Fruit fly (Drosophila melanogaster): ENCODE results near the gene alpha-Man-Ia.

The alpha-Man-Ia gene

DNA sequence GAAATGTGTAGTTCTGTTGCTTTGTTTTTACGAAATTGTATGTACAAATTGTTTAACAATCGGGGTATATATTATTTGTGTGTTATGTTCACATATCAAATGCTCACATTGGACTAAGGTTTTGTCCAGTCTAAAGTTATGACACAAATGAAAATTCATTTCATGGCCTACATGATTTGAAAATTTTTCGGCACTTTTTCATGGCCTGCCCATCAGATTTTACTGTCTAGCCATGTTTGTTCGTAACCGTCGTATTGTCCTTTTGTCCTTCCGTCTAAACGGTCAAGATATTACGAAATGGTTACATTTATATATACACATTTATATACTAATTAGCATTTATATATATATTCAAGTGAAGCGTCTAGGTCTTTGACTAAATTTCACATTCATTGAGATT lies 6.0 kb upstream of the alpha-Man-Ia start, which contains the start of gene CG15306:
CG15306 (minus strand) TSS at position 101 of the 400 bp plus-strand sequence.
- no peak for TF ChIP-seq noc (tag; optimal IDR thresholded peaks at IDR 0.05)

DNA sequence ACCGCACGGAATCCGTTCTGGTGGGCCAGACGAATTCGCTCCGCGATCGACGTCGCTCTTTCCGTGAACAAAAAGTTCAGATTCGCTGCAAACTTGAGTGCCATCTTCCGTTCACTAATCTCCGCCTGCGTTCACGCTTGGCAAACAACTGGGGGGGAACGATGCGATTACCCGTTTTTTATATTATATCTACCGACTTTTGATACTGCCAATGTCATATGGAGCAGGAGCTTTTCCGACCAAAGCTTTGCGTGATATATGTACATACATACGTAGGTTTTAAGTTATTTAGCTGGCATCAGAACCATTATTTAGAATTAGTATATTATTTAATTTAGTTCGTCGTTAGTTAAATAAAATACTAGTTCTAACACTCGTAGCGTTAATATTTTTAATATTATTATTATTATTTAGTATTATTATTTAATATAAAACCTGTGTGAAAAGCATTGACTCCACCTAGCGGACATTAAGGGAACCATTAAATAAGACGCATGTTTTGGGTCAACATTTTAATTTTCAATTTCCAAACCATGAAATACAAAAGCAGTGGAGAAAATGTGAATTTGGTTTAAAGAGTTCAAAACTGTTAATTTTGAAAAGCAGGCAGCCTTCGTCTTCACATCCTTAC lies 4.0 kb upstream of the alpha-Man-Ia start, which contains the start of gene Gip:
Gip (minus strand) TSS at position 214 of the 631 bp plus-strand sequence.
- peak; percentile 62 for TF ChIP-seq noc (tag; optimal IDR thresholded peaks at IDR 0.05)

DNA sequence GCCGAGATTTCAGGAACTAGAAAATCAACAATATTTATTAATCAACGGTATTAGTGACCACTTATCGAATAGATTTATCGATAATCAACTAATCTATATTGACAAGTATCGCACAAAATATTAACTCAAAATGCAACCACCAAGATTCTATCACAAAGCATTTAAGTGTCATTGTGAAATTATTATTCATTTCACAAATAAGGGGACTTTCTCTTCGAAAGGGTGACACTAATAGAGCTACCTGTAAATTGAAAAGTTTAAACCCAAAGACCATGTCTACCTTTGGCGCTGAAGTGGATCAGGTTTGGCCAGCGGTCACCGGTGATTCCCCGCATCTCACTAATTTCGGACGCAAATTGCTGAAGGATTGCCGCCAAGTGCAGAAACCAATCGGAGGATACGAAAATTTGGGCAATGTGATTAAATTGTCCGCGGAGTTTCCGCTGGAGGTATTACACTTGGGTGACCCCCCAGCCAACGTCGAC lies 630 bp upstream of the alpha-Man-Ia start, which contains the start of gene CG2909:
CG2909 (plus strand) TSS at position 119 of the 485 bp plus-strand sequence.
- no peak for TF ChIP-seq noc (tag; optimal IDR thresholded peaks at IDR 0.05)

DNA sequence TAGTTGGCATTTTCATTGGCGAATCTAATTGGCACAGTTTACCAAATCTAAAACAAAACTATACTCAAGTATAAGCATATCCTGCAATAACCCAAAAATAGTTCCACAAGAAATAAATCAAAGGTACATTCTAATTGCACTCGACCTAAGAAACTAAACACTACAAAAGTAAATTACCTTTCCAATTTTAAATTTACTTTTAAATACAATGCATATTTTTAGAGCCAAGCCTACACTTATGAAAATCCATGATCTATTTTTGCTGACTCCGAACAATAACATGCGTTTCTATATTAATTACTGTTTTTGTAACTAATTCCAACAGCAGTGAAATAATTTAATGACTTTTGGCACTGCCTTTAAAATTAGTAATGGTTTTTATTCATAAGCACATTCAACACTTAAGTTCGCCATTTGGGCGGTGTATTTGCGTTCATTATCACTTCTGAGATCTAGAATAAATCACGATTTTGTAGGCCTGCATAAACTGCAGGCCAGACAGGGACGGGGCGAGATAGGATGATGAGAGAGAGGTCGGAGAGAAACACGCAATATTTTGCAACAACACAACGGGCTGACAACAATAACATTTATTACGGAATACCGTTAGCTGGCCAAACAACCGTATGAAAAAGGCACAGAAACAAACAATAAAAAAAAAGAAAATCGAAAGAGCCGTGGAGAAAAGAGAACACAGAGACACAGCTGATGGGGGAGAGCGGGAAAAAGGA lies 757 bp downstream of the alpha-Man-Ia start:
- peak; percentile 6 for TF ChIP-seq noc (tag; optimal IDR thresholded peaks at IDR 0.05)

DNA sequence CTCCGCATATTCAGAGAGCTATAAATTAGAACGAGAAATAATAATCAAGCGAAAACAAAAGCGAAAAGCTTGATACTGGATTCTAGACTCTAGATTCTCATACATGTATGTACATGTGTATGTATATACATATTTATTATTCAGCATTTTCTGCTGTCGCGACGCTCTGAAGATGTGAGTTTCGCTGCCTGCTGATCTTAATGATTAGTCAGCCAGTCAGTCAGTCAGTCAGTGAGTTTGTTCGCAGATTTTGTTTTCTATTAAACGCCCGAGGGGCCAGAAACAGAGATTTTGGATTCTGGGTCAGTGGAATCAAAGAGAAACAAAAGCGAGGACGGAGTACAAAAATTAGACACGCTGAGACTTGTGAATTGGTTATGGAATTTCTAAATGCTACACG lies 3.5 kb downstream of the alpha-Man-Ia start:
- peak; percentile 29 for TF ChIP-seq noc (tag; optimal IDR thresholded peaks at IDR 0.05)

DNA sequence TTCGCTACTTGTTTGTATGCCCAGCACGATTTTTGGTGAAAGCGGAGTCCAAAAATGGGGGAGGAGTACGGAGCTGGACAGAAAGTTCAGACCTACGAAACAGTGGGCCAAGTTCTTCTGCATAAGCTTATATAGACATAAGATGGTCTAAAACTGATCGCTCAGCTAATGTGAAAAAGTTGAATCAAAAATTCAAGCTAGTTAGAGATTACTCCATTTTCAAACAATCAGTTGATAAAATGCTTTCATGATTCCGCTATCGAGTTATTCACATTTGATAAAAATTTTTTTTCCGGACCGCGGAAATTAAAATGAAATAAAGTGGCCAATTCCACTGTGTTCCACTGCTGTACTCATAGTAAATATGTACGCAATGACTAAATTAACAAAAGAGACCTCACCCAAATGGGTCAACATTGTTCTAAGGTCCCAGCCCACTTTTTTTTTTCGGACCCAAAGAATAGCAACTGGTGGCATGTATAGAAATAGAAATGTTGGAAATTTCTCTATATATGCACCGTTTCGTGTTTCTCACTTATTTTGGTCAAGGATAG lies 5.3 kb downstream of the alpha-Man-Ia start:
- no peak for TF ChIP-seq noc (tag; optimal IDR thresholded peaks at IDR 0.05)

DNA sequence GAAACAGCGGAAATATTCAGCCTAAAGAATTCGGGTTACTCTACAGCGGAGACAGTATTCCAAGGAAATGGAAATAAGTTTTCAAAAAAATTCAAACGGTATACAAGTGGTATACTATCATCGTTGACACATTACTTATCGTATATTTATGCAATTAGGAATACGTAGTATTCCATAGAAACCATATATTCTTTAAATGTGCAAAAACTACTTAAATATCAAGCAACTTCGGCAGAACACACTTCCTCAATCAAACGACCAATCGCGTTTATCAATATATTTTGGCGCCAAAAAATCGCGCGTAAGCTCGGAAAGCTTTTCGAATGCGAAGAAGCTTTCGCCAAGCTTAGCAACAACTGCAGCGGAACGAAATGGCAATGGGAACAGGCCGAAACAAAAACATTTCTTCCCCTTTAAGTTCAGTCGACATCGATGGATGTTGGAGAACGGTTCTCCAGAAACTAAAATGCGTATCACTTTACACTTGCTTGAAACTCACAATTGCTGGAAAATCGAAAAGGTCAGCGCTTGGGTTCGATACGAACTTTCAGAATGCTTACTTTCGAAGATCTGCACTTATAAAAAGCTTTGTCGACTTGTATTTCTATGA lies 6.7 kb downstream of the alpha-Man-Ia start:
- TF ChIP-seq noc (tag; optimal IDR thresholded peaks at IDR 0.05), result no peak

DNA sequence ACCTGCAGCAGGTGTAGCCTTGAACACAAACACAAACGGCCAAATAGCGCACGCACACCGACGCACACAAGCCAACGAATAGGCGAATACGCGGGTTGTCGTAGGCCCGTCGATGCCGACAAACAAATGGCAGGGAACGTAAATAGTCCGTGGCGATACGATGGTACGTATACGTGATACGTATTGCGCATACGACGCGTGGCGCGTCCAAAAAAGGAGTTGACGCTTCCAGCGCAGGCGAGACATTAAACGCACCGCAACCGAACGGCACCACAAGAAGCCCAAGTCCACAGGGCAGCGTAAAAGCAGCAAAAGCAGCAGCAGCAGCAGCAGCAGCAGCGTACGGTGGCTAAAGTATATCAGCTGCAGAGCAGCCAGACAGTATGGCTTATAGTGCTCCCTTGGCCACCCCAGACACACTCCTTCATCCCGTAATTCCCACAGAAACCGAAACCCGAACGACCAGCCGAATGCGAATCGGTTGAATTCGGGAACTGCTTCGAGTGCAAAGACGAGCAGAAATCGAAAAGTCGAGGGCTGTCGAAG lies 7.3 kb downstream of the alpha-Man-Ia start:
- TF ChIP-seq noc (tag; optimal IDR thresholded peaks at IDR 0.05), result no peak

DNA sequence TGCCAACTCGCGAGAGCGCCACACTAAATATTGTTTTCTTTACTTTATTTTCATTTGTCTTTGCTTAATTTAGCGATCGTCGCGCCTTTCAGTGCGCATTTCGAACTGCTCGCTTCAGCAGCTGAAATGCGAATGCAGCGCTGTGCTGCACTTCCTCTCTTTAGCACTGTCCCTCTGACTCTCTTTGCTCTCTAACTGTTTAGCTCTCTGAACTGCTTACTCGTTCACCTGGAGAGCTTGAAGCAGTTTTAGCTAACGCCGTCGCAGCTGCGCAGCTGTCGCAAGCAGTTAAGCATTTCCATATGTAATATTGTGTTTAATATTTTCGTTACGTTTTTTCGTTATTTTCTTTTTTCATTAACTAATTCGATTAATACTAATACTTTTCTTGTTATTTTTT lies 16.8 kb downstream of the alpha-Man-Ia start:
- TF ChIP-seq noc (tag; optimal IDR thresholded peaks at IDR 0.05), result no peak

DNA sequence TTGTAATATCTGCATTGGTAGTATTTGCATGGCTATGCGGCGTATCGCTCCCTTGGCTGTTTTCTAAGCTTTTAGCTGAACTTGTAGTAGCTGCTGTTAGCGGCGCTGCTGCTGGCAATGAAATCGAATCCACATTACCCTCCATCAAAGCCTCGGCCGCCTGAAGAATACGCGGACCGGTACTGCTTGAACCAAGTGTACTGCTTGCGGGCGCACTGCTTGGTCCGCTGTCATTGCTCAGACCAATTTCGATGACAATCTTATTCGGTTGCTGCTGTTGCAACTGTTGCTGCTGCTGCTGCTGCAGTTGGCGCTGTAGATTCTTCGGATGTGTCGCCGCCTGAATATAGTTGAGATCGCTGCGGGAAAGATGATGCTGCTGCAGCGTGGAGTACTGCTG lies 17.8 kb downstream of the alpha-Man-Ia start:
- no peak for TF ChIP-seq noc (tag; optimal IDR thresholded peaks at IDR 0.05)

DNA sequence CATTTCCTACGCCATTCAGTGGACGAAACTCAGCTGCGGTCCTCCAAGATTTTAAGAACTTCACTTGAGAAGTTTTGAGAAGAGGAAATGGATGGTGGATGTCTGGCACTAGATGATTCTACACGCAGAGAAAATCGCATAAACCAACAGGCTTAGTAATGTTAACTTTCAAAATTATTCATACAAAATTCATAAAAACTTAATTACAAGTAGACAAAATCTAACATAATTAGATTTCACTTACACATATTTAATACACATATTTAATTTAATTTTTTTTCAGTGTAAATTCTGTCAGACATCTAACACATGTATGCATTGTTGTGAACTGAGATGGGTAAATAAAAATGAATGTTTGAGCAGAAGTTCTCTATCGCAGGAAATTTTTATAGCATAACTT lies 25.6 kb downstream of the alpha-Man-Ia start:
- no peak for TF ChIP-seq noc (tag; optimal IDR thresholded peaks at IDR 0.05)

DNA sequence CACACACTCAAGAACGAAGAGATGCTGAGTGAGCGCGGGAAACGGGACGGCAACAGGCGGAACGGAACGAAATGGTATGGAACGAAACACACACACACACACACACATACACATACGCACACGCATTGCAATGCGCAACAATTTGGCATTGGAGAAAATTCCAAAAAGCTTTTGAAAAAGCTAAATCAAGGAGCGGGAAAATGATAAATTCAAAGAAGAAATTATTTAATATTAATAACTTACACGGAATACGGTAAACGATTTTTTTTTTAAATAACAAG lies 35.1 kb downstream of the alpha-Man-Ia start:
- no peak for TF ChIP-seq noc (tag; optimal IDR thresholded peaks at IDR 0.05)

DNA sequence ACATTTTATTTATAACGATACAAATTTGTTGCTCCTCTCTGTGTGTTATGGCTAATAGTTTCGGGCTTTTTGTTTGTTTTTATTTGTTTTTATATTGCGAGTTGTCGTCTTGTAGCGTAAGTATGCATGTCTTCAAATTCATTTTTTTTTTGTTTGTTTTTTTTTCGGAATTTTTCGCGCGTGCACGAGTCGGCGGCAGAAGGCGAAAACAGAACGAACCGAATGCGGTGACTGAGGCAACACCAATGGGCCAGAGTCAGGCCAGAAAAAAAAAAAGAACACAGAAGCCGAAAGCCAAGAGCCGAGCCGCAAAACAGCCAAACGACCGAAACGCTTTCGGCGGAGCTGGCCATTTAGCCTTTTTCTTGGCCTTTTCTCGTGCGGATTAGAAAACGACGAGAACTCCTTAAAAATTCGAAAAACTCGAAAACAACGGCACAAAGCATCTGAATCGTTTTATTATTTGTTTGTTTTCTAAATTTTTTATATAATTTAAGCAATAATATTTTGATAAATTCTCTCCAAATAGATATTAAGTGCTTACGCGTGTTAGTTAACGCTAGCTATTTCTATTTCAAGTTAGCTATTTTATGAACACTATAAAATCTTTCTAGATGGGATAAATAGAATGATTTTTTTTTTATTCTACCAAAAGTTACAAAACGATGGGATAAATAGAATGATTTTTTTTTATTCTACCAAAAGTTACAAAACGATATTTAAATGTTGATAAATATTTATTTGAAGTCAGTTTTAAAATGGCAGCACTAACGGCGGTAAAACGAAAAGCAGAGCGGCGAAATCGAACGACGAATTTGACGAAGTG lies 35.6 kb downstream of the alpha-Man-Ia start:
- no peak for TF ChIP-seq noc (tag; optimal IDR thresholded peaks at IDR 0.05)

DNA sequence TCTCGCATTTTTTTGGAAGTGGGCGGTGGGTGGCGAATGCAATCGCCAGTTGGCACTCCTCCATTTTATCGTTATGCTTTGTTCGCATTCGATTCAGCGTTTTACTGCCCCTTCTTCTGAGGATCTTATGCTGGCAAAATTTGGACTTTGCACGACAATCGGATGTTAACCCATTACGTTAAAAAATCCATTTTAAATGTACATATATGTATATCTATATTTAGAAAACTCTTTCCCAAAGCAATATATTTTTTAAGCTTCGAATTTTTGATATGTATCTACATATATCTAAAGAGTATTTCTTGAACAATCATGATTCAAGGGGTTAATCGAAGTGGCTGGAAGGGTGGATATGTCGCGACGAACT lies 59.8 kb downstream of the alpha-Man-Ia start:
- TF ChIP-seq noc (tag; optimal IDR thresholded peaks at IDR 0.05), result no peak

DNA sequence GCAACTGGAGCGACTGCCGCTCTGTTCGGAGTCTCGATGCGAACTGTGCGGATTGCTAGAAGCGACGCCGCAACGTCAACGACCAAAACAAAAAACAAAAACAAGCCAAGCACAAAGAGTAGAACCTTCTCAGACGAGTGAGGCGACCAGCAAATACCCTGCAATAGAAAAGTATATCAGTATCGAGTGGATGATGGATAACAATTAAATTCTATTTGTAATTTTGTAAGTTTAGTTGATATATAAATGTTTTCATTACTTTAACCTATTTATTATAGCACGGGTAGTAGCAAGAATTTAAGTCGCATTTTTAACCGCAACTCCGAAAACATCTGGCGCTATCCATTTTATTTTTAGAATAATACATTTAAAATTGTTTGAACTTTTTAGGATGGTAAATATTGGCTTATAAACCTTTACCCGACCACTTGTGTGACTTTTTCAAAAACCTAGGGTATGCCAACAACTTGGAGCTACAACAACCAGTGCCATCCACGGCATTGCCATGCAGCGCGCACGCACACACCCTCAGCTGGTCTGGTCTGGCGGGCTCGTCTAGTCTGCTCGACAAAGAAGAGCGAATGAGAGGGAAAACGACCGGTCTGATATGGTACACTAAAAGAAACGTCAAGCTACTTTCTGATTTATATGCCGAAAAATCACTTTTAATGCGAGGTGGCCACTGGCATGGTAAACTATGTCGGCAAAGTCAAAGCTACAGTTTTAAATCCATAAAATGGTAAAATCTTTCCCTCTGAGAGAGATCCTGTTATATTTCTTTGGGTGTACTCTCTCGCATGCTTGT lies 60.3 kb downstream of the alpha-Man-Ia start, which contains the start of gene CG12643:
CG12643 (minus strand) TSS at position 51 of the 805 bp plus-strand sequence.
- TF ChIP-seq noc (tag; optimal IDR thresholded peaks at IDR 0.05), result peak; percentile 95
